Fruit fly (Drosophila melanogaster) whole organism, embryonic: ENCODE measurements around the gene Lasp.
A peak's percentile ranks its signal among the peaks of the same experiment; 100 is the strongest.

Source experiments
- Adf1 ChIP-seq: fragments of 200-800 bp; sonication (Bioruptor generic); IDR thresholded peaks from 2 replicates; pipeline ENCODE4 v1.3.6; 2022; ENCODE audit warnings: missing biosample characterization, missing genetic modification characterization
- Asciz ChIP-seq: fragments of 200-800 bp; sonication (Bioruptor generic); optimal IDR thresholded peaks from 2 replicates; lab custom pipeline; 2017; ENCODE audit warnings: missing biosample characterization, mild to moderate bottlenecking, missing genetic modification characterization, missing genetic modification reagents
- BEAF-32 ChIP-seq: fragments of 200-800 bp; sonication (Bioruptor generic); optimal IDR thresholded peaks from 3 replicates; lab custom pipeline; 2017; ENCODE audit warnings: missing biosample characterization, missing genetic modification characterization, mild to moderate bottlenecking, moderate library complexity, missing genetic modification reagents
- CG12155 ChIP-seq: fragments of 200-800 bp; sonication (Bioruptor generic); optimal IDR thresholded peaks from 3 replicates; lab custom pipeline; 2016; ENCODE audit warnings: missing biosample characterization, missing genetic modification characterization
- CG13424 ChIP-seq: fragments of 200-800 bp; sonication (Bioruptor generic); optimal IDR thresholded peaks from 2 replicates; lab custom pipeline; 2019; ENCODE audit warnings: missing biosample characterization, mild to moderate bottlenecking, missing genetic modification characterization, moderate library complexity
- CG14014 ChIP-seq: fragments of 200-800 bp; sonication (Bioruptor generic); IDR thresholded peaks from 2 replicates; pipeline ENCODE4 v1.3.6; 2022; ENCODE audit warnings: missing biosample characterization, missing genetic modification characterization
- CG14050 ChIP-seq: fragments of 200-800 bp; sonication (Bioruptor generic); IDR thresholded peaks from 3 replicates; pipeline ENCODE4 v1.3.6; 2022; ENCODE audit warnings: missing biosample characterization, missing genetic modification characterization
- CG15479 ChIP-seq: fragments of 200-800 bp; sonication (Bioruptor generic); optimal IDR thresholded peaks from 3 replicates; lab custom pipeline; 2019; ENCODE audit warnings: missing biosample characterization, mild to moderate bottlenecking, missing genetic modification characterization, moderate library complexity
- CG17359 ChIP-seq: fragments of 200-800 bp; sonication (Bioruptor generic); optimal IDR thresholded peaks from 3 replicates; lab custom pipeline; 2018; ENCODE audit warnings: missing biosample characterization, mild to moderate bottlenecking, missing genetic modification characterization, moderate library complexity
- CG17912 ChIP-seq: fragments of 200-800 bp; sonication (Bioruptor generic); optimal IDR thresholded peaks from 2 replicates; lab custom pipeline; 2018; ENCODE audit warnings: missing biosample characterization, mild to moderate bottlenecking, missing genetic modification characterization
- CG42726 ChIP-seq: fragments of 200-800 bp; sonication (Bioruptor generic); IDR thresholded peaks from 2 replicates; pipeline ENCODE4 v1.3.6; 2022; ENCODE audit warnings: missing biosample characterization, missing genetic modification characterization; ENCODE audit not compliant: partially characterized antibody
- CG4282 ChIP-seq: fragments of 200-800 bp; sonication (Bioruptor generic); optimal IDR thresholded peaks from 2 replicates; lab custom pipeline; 2016; ENCODE audit warnings: missing biosample characterization, missing genetic modification characterization
- CG4707 ChIP-seq: fragments of 200-800 bp; sonication (Bioruptor generic); optimal IDR thresholded peaks from 2 replicates; lab custom pipeline; 2018; ENCODE audit warnings: missing biosample characterization, mild to moderate bottlenecking, missing genetic modification characterization, moderate library complexity
- CG6254 ChIP-seq: fragments of 200-800 bp; sonication (Bioruptor generic); optimal IDR thresholded peaks from 3 replicates; lab custom pipeline; 2017; ENCODE audit warnings: mild to moderate bottlenecking, missing biosample characterization, missing genetic modification reagents, missing genetic modification characterization
- CG6272 ChIP-seq: fragments of 200-800 bp; sonication (Bioruptor generic); IDR thresholded peaks from 2 replicates; pipeline ENCODE4 v1.3.6; 2022; ENCODE audit warnings: missing biosample characterization, missing genetic modification characterization
- CG6654 ChIP-seq: fragments of 200-800 bp; sonication (Bioruptor generic); optimal IDR thresholded peaks from 2 replicates; lab custom pipeline; 2017; ENCODE audit warnings: missing biosample characterization, mild to moderate bottlenecking, missing genetic modification characterization
- Dp ChIP-seq: fragments of 200-800 bp; sonication (Bioruptor generic); optimal IDR thresholded peaks from 2 replicates; lab custom pipeline; 2018; ENCODE audit warnings: missing biosample characterization, mild to moderate bottlenecking, missing genetic modification characterization, moderate library complexity
- Drgx ChIP-seq: fragments of 200-800 bp; sonication (Bioruptor generic); IDR thresholded peaks from 2 replicates; pipeline ENCODE4 v1.3.6; 2022; ENCODE audit warnings: missing biosample characterization, missing genetic modification characterization
- Gsc ChIP-seq: fragments of 200-800 bp; sonication (Bioruptor generic); IDR thresholded peaks from 2 replicates; pipeline ENCODE4 v1.3.6; 2022; ENCODE audit warnings: missing biosample characterization, missing genetic modification characterization
- Hr78 ChIP-seq, 2 experiments: fragments of 200-800 bp in 1 of 2; fragments of >200 bp in 1 of 2; sonication (Bioruptor generic) in 1 of 2; optimal IDR thresholded peaks; 2 replicates each; lab custom pipeline; 2017 to 2019; ENCODE audit warnings: missing biosample characterization in 2 of 2, missing genetic modification characterization in 2 of 2, mild to moderate bottlenecking in 1 of 2, moderate library complexity in 1 of 2
- Kr ChIP-seq: fragments of 200-800 bp; sonication (Bioruptor generic); optimal IDR thresholded peaks from 2 replicates; lab custom pipeline; 2017; ENCODE audit warnings: missing biosample characterization, mild to moderate bottlenecking, missing genetic modification characterization
- NC2β ChIP-seq: fragments of 200-800 bp; sonication (Bioruptor generic); optimal IDR thresholded peaks from 2 replicates; lab custom pipeline; 2016; ENCODE audit warnings: missing biosample characterization, missing genetic modification characterization
- NFAT ChIP-seq: fragments of 200-800 bp; sonication (Bioruptor generic); IDR thresholded peaks from 2 replicates; pipeline ENCODE4 v1.3.6; 2022; ENCODE audit warnings: missing biosample characterization, missing genetic modification characterization
- Pdp1 ChIP-seq, 2 experiments: fragments of 200-800 bp; sonication (Bioruptor generic); optimal IDR thresholded peaks; 3 replicates each; lab custom pipeline; 2016; ENCODE audit warnings: missing biosample characterization in 2 of 2, missing genetic modification characterization in 2 of 2, mild to moderate bottlenecking in 1 of 2, moderate library complexity in 1 of 2
- Sox102F ChIP-seq: fragments of 200-800 bp; sonication (Bioruptor generic); optimal IDR thresholded peaks from 2 replicates; lab custom pipeline; 2018; ENCODE audit warnings: missing biosample characterization, mild to moderate bottlenecking, missing genetic modification characterization, moderate library complexity
- Usf ChIP-seq: fragments of 200-800 bp; sonication (Bioruptor generic); optimal IDR thresholded peaks from 2 replicates; lab custom pipeline; 2017; ENCODE audit warnings: missing genotype, missing biosample characterization, missing genetic modification characterization
- bbx ChIP-seq: fragments of 200-800 bp; sonication (Bioruptor generic); IDR thresholded peaks from 2 replicates; pipeline ENCODE4 v1.3.6; 2022; ENCODE audit warnings: missing biosample characterization, missing genetic modification characterization; ENCODE audit not compliant: partially characterized antibody
- bowl ChIP-seq: fragments of 200-800 bp; sonication (Bioruptor generic); IDR thresholded peaks from 2 replicates; pipeline ENCODE4 v1.3.6; 2022; ENCODE audit warnings: missing biosample characterization, missing genetic modification characterization
- cad ChIP-seq: fragments of >200 bp; optimal IDR thresholded peaks from 2 replicates; lab custom pipeline; 2017; ENCODE audit warnings: missing biosample characterization, missing genetic modification characterization
- crol ChIP-seq: fragments of 200-800 bp; sonication (Bioruptor generic); IDR thresholded peaks from 2 replicates; pipeline ENCODE4 v1.3.6; 2022; ENCODE audit warnings: missing biosample characterization, missing genetic modification characterization
- fd3F ChIP-seq: fragments of 200-800 bp; sonication (Bioruptor generic); optimal IDR thresholded peaks from 2 replicates; lab custom pipeline; 2018; ENCODE audit warnings: missing biosample characterization, mild to moderate bottlenecking, missing genetic modification characterization, moderate library complexity
- gcm ChIP-seq: fragments of 200-800 bp; sonication (Bioruptor generic); optimal IDR thresholded peaks from 2 replicates; lab custom pipeline; 2019; ENCODE audit warnings: missing biosample characterization, mild to moderate bottlenecking, missing genetic modification characterization, moderate library complexity
- kay ChIP-seq: fragments of 200-800 bp; sonication (Bioruptor generic); optimal IDR thresholded peaks from 2 replicates; lab custom pipeline; 2016; ENCODE audit warnings: missing biosample characterization, missing genetic modification characterization
- nerfin-1 ChIP-seq: fragments of 200-800 bp; sonication (Bioruptor generic); optimal IDR thresholded peaks from 3 replicates; lab custom pipeline; 2019; ENCODE audit warnings: missing biosample characterization, mild to moderate bottlenecking, missing genetic modification characterization, moderate library complexity
- p53 ChIP-seq: fragments of 200-800 bp; sonication (Bioruptor generic); optimal IDR thresholded peaks from 2 replicates; lab custom pipeline; 2016; ENCODE audit warnings: missing biosample characterization, missing genetic modification characterization
- pan ChIP-seq, 4 experiments: fragments of >200 bp in 3 of 4; fragments of 200-800 bp in 1 of 4; sonication (Bioruptor generic) in 1 of 4; optimal IDR thresholded peaks in 3 of 4; IDR thresholded peaks in 1 of 4; 2 replicates each; pipeline versions ENCODE4 v1.3.6 to Lab custom; 2017 to 2022; ENCODE audit warnings: missing biosample characterization in 2 of 4, missing genetic modification characterization in 2 of 4, mixed read lengths in 1 of 4
- peb ChIP-seq: fragments of 200-800 bp; sonication (Bioruptor generic); IDR thresholded peaks from 2 replicates; pipeline ENCODE4 v1.3.6; 2022; ENCODE audit warnings: missing biosample characterization, missing genetic modification characterization
- pho ChIP-seq: fragments of 200-800 bp; sonication (Bioruptor generic); optimal IDR thresholded peaks from 2 replicates; lab custom pipeline; 2016; ENCODE audit warnings: missing biosample characterization, missing genetic modification characterization
- ranshi ChIP-seq: fragments of 200-800 bp; sonication (Bioruptor generic); IDR thresholded peaks from 2 replicates; pipeline ENCODE4 v1.3.6; 2022; ENCODE audit warnings: missing biosample characterization, missing genetic modification characterization
- repo ChIP-seq: fragments of 200-800 bp; sonication (Bioruptor generic); optimal IDR thresholded peaks from 2 replicates; lab custom pipeline; 2016; ENCODE audit warnings: missing biosample characterization, missing genetic modification characterization
- run ChIP-seq: fragments of 200-800 bp; sonication (Bioruptor generic); optimal IDR thresholded peaks from 3 replicates; lab custom pipeline; 2018; ENCODE audit warnings: missing biosample characterization, mild to moderate bottlenecking, missing genetic modification characterization
- slbo ChIP-seq: fragments of 200-800 bp; sonication (Bioruptor generic); IDR thresholded peaks from 2 replicates; pipeline ENCODE4 v1.3.6; 2022; ENCODE audit warnings: missing biosample characterization, missing genetic modification characterization
- tap ChIP-seq: fragments of 200-800 bp; optimal IDR thresholded peaks from 3 replicates; lab custom pipeline; 2019; ENCODE audit warnings: missing biosample characterization, mild to moderate bottlenecking, missing genetic modification characterization, moderate library complexity
- tin ChIP-seq: fragments of 200-800 bp; sonication (Bioruptor generic); optimal IDR thresholded peaks from 3 replicates; lab custom pipeline; 2016; ENCODE audit warnings: missing biosample characterization, missing genetic modification characterization
- ttk ChIP-seq: fragments of 200-800 bp; sonication (Bioruptor generic); IDR thresholded peaks from 2 replicates; pipeline ENCODE4 v2.1.2; 2022; ENCODE audit warnings: missing biosample characterization, missing genetic modification characterization
- tx ChIP-seq: fragments of 200-800 bp; sonication (Bioruptor generic); optimal IDR thresholded peaks from 2 replicates; lab custom pipeline; 2016; ENCODE audit warnings: missing biosample characterization, missing genetic modification characterization
- vvl ChIP-seq: fragments of 200-800 bp; sonication (Bioruptor generic); IDR thresholded peaks from 2 replicates; pipeline ENCODE4 v1.3.6; 2022; ENCODE audit warnings: missing biosample characterization, missing genetic modification characterization

Lasp gene

dm6 chr3L:16659959-16660870 lies 51.3 kb downstream of the Lasp start (continued):
- peak; percentile 96 for TF ChIP-seq gcm (GFP tag; lab: Kevin White, UChicago)
- peak; percentile 89 for TF ChIP-seq Usf (GFP tag; lab: Kevin White, UChicago)
- TF ChIP-seq Hr78 (GFP tag; optimal IDR thresholded peaks at IDR 0.05; lab: Kevin White, UChicago): peak in 1 of 2 experiments; percentile 89
- TF ChIP-seq p53 (GFP tag; lab: Kevin White, UChicago): peak; percentile 85
- TF ChIP-seq ttk (GFP tag; lab: Robert Waterston, UW): peak; percentile 93
- TF ChIP-seq Pdp1 (GFP tag; optimal IDR thresholded peaks at IDR 0.05; lab: Kevin White, UChicago): peak; percentile 89 to 96
- TF ChIP-seq CG17912: peak; percentile 77
- TF ChIP-seq Sox102F (GFP tag; lab: Kevin White, UChicago): peak; percentile 97
- TF ChIP-seq CG13424 (tag; lab: Kevin White, UChicago): peak; percentile 98
- peak; percentile 94 for TF ChIP-seq Drgx
- peak; percentile 94 for TF ChIP-seq CG14014 (GFP tag; lab: Robert Waterston, UW)
- TF ChIP-seq Kr: peak; percentile 14
- peak; percentile 88 for TF ChIP-seq CG4707 (GFP tag; lab: Kevin White, UChicago)
- TF ChIP-seq CG6654 (GFP tag; lab: Kevin White, UChicago): peak; percentile 92
- TF ChIP-seq fd3F: peak; percentile 94
- peak; percentile 93 for TF ChIP-seq crol (GFP tag; lab: Robert Waterston, UW)
- TF ChIP-seq ranshi (GFP tag; lab: Robert Waterston, UW): peak; percentile 94
- TF ChIP-seq slbo (GFP tag; lab: Robert Waterston, UW): peak; percentile 96
- TF ChIP-seq bbx (GFP tag; lab: Robert Waterston, UW): no peak; the same call in 1 of the 2 replicates
- no peak for TF ChIP-seq CG42726
- TF ChIP-seq run (tag; lab: Kevin White, UChicago): peak; percentile 95
- peak; percentile 88 for TF ChIP-seq bowl (GFP tag; lab: Robert Waterston, UW)
- TF ChIP-seq CG14050: peak; percentile 91
- TF ChIP-seq CG4282 (GFP tag; lab: Kevin White, UChicago): peak; percentile 63
- TF ChIP-seq repo (GFP tag; lab: Kevin White, UChicago): peak; percentile 90
- TF ChIP-seq pho: peak; percentile 89
- TF ChIP-seq Dp (GFP tag; lab: Kevin White, UChicago): no peak
- TF ChIP-seq tx (GFP tag; lab: Kevin White, UChicago): peak; percentile 84
- no peak for TF ChIP-seq pan (optimal IDR thresholded peaks at IDR 0.05; lab: Kevin White, UChicago)
- TF ChIP-seq pan (GFP tag; optimal IDR thresholded peaks at IDR 0.05 in 1 of 2, IDR thresholded peaks at IDR 0.05 in 1 of 2): peak in 1 of 2 experiments; percentile 95
- peak; percentile 96 for TF ChIP-seq nerfin-1 (tag; lab: Kevin White, UChicago)
- no peak for TF ChIP-seq cad
- TF ChIP-seq Gsc (GFP tag; lab: Robert Waterston, UW): peak; percentile 90
- TF ChIP-seq CG17359: peak; percentile 98
- TF ChIP-seq BEAF-32: peak; percentile 4
- TF ChIP-seq CG15479: no peak
- peak; percentile 96 for TF ChIP-seq CG6254 (GFP tag; lab: Kevin White, UChicago)
- peak; percentile 93 for TF ChIP-seq CG12155
- peak; percentile 75 for TF ChIP-seq NC2β (GFP tag; lab: Kevin White, UChicago)
- peak; percentile 97 for TF ChIP-seq Asciz
- TF ChIP-seq peb (GFP tag; lab: Robert Waterston, UW): peak; percentile 92
- peak; percentile 96 for TF ChIP-seq tin
- TF ChIP-seq tap (tag; lab: Kevin White, UChicago): peak; percentile 95
- peak; percentile 96 for TF ChIP-seq vvl (GFP tag; lab: Robert Waterston, UW)
- peak; percentile 79 for TF ChIP-seq Adf1 (GFP tag; lab: Robert Waterston, UW)
- peak; percentile 86 for TF ChIP-seq kay
- TF ChIP-seq CG6272 (GFP tag; lab: Robert Waterston, UW): peak; percentile 85
- TF ChIP-seq NFAT (GFP tag; lab: Robert Waterston, UW): peak; percentile 92
